Worm (Caenorhabditis elegans) whole organism, L4 larva: Measurements from ENCODE around the gene F56D1.1.

ENCODE experiments used
- F10B5.3 ChIP-seq: sonication (generic microtip); optimal IDR thresholded peaks from 2 replicates; lab custom pipeline; 2016; ENCODE audit warnings: mild to moderate bottlenecking, missing genetic modification characterization, missing compliant biosample characterization
- F37D6.2 ChIP-seq: sonication (generic microtip); optimal IDR thresholded peaks from 2 replicates; lab custom pipeline; 2016; ENCODE audit warnings: mild to moderate bottlenecking, missing genetic modification characterization, missing compliant biosample characterization
- T26A8.4 ChIP-seq: fragments of 200-800 bp; sonication (Bioruptor generic); IDR thresholded peaks from 2 replicates; pipeline ENCODE4 v1.3.6; 2022; ENCODE audit warnings: missing genetic modification characterization, missing compliant biosample characterization
- aha-1 ChIP-seq: fragments of 150-350 bp; peaks from one replicate; lab custom pipeline; 2014; ENCODE audit warnings: missing biosample characterization, missing genetic modification characterization
- arid-1 ChIP-seq: fragments of 200-800 bp; sonication (Bioruptor generic); conservative IDR thresholded peaks from 2 replicates; pipeline ENCODE4 v1.3.6; 2022; ENCODE audit warnings: missing genetic modification reagents, missing genetic modification characterization, missing compliant biosample characterization
- attf-4 ChIP-seq: sonication (generic microtip); optimal IDR thresholded peaks from 3 replicates; lab custom pipeline; 2017; ENCODE audit warnings: missing biosample characterization, missing genetic modification characterization
- ceh-20 ChIP-seq: fragments of 200-800 bp; sonication (Bioruptor generic); IDR thresholded peaks from 2 replicates; pipeline ENCODE4 v1.3.6; 2022; ENCODE audit warnings: missing genetic modification reagents, missing genetic modification characterization, missing compliant biosample characterization
- ceh-44 ChIP-seq: fragments of 200-800 bp; sonication (Bioruptor generic); IDR thresholded peaks from 2 replicates; pipeline ENCODE4 v1.3.6; 2022; ENCODE audit warnings: missing genetic modification reagents, missing genetic modification characterization, missing compliant biosample characterization
- ceh-62 ChIP-seq: sonication (generic microtip); optimal IDR thresholded peaks from 2 replicates; lab custom pipeline; 2017; ENCODE audit warnings: missing biosample characterization, missing genetic modification characterization
- ces-1 ChIP-seq: fragments of 150-350 bp; sonication (generic microtip); optimal IDR thresholded peaks from 4 replicates; lab custom pipeline; 2014; ENCODE audit warnings: missing biosample characterization, missing genetic modification reagents, missing genetic modification characterization
- daf-16 ChIP-seq, 3 experiments: sonication (generic microtip); optimal IDR thresholded peaks; 2 replicates each; lab custom pipeline; 2016 to 2017; ENCODE audit warnings: missing genetic modification characterization in 3 of 3, missing genetic modification reagents in 3 of 3, mild to moderate bottlenecking in 2 of 3, missing compliant biosample characterization in 2 of 3, missing biosample characterization in 1 of 3, moderate library complexity in 1 of 3
- dpl-1 ChIP-seq: fragments of 150-350 bp; optimal IDR thresholded peaks from 2 replicates; lab custom pipeline; 2014; ENCODE audit warnings: missing biosample characterization, missing genetic modification reagents, missing genetic modification characterization
- egl-27 ChIP-seq: sonication (generic microtip); optimal IDR thresholded peaks from 3 replicates; lab custom pipeline; 2017; ENCODE audit warnings: missing biosample characterization, missing genetic modification reagents, missing genetic modification characterization
- hlh-11 ChIP-seq: fragments of 200-800 bp; sonication (Bioruptor generic); optimal IDR thresholded peaks from 2 replicates; lab custom pipeline; 2018; ENCODE audit warnings: mild to moderate bottlenecking, missing genetic modification characterization, missing compliant biosample characterization
- hlh-30 ChIP-seq: sonication (generic microtip); optimal IDR thresholded peaks from 2 replicates; lab custom pipeline; 2017; ENCODE audit warnings: antibody characterized with exemption, mild to moderate bottlenecking, missing genetic modification characterization, missing compliant biosample characterization; ENCODE audit not compliant: insufficient read depth
- lim-7 ChIP-seq: fragments of 200-800 bp; sonication (Bioruptor generic); IDR thresholded peaks from 2 replicates; pipeline ENCODE4 v1.3.6; 2022; ENCODE audit warnings: missing genetic modification characterization, missing compliant biosample characterization
- lin-15B ChIP-seq: fragments of 150-350 bp; sonication (generic microtip); optimal IDR thresholded peaks from 3 replicates; lab custom pipeline; 2014; ENCODE audit warnings: missing biosample characterization, missing genetic modification characterization
- lin-38 ChIP-seq: fragments of 200-800 bp; sonication (Bioruptor generic); IDR thresholded peaks from 2 replicates; pipeline ENCODE4 v1.3.6; 2022; ENCODE audit warnings: missing genetic modification reagents, missing genetic modification characterization, missing compliant biosample characterization
- lin-39 ChIP-seq: fragments of 150-350 bp; optimal IDR thresholded peaks from 2 replicates; lab custom pipeline; 2014; ENCODE audit warnings: missing biosample characterization, missing genetic modification reagents, missing genetic modification characterization
- madf-5 ChIP-seq, 2 experiments: fragments of 200-800 bp; sonication (Bioruptor generic); IDR thresholded peaks; 2 replicates each; pipeline ENCODE4 v1.3.6; 2022; ENCODE audit warnings: missing compliant biosample characterization in 2 of 2, missing genetic modification characterization in 2 of 2
- mdl-1 ChIP-seq, 2 experiments: fragments of 150-350 bp in 1 of 2; sonication (generic microtip) in 1 of 2; optimal IDR thresholded peaks; 2 replicates each; lab custom pipeline; 2014 to 2017; ENCODE audit warnings: missing biosample characterization in 2 of 2, missing genetic modification characterization in 2 of 2
- mes-2 ChIP-seq: sonication (generic microtip); optimal IDR thresholded peaks from 2 replicates; lab custom pipeline; 2016; ENCODE audit warnings: missing genotype, mild to moderate bottlenecking, missing genetic modification characterization, missing compliant biosample characterization; ENCODE audit not compliant: poor library complexity, severe bottlenecking
- nhr-102 ChIP-seq: sonication (generic microtip); optimal IDR thresholded peaks from 2 replicates; lab custom pipeline; 2016; ENCODE audit warnings: mild to moderate bottlenecking, missing genetic modification characterization, moderate library complexity, missing compliant biosample characterization
- nhr-76 ChIP-seq: fragments of 150-350 bp; optimal IDR thresholded peaks from 2 replicates; lab custom pipeline; 2014; ENCODE audit warnings: missing biosample characterization, missing genetic modification characterization
- pha-4 ChIP-seq, 2 experiments: fragments of 150-350 bp in 1 of 2; fragments of 200-800 bp in 1 of 2; sonication (Bioruptor generic) in 1 of 2; IDR thresholded peaks in 1 of 2; optimal IDR thresholded peaks in 1 of 2; 2 replicates each; pipeline versions ENCODE4 v1.3.6 to Lab custom; 2014 to 2022; ENCODE audit warnings: missing genetic modification characterization in 2 of 2, missing genetic modification reagents in 2 of 2, missing biosample characterization in 1 of 2, missing compliant biosample characterization in 1 of 2
- php-3 ChIP-seq: fragments of 200-800 bp; sonication (Bioruptor generic); IDR thresholded peaks from 2 replicates; pipeline ENCODE4 v1.3.6; 2022; ENCODE audit warnings: missing genetic modification reagents, missing genetic modification characterization, missing compliant biosample characterization
- pqm-1 ChIP-seq: sonication (generic microtip); optimal IDR thresholded peaks from 2 replicates; lab custom pipeline; 2017; ENCODE audit warnings: missing biosample characterization, missing genetic modification characterization
- rbr-2 ChIP-seq: sonication (generic microtip); optimal IDR thresholded peaks from 2 replicates; lab custom pipeline; 2016; ENCODE audit warnings: missing genotype, missing genetic modification characterization, missing compliant biosample characterization
- saeg-2 ChIP-seq: fragments of 200-800 bp; sonication (Bioruptor generic); IDR thresholded peaks from 2 replicates; pipeline ENCODE4 v1.3.6; 2022; ENCODE audit warnings: missing genetic modification reagents, missing genetic modification characterization, missing compliant biosample characterization
- snpc-1.2 ChIP-seq: fragments of 200-800 bp; sonication (Bioruptor generic); IDR thresholded peaks from 2 replicates; pipeline ENCODE4 v1.3.6; 2022; ENCODE audit warnings: missing genetic modification reagents, missing genetic modification characterization, missing compliant biosample characterization

The F56D1.1 gene

DNA sequence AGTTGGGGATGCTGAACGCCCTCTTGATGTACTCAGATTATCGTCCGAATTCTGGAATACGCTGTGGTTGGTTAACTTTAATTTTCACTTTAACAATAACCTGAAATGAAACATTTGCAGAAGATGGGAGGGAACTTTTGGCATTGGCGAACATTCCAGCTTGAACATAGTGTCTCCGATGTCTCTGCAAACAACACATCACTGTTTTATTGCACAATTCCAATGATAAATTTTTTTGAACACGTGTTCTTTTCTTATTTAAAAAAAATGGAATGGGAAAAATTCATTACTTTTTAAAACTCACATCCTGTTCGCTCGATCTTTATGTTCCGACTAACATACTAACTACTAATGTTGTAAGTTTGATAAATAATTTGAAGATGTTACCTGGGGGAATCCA, 22.1 kb downstream of the F56D1.1 start, which contains the start of gene fzy-1:
Gene fzy-1, plus strand, starts transcription at position 301 of the 400 bp plus-strand sequence.
- TF ChIP-seq daf-16 (GFP tag; optimal IDR thresholded peaks at IDR 0.05; lab: Kevin White, UChicago) (no peak), daf-16 (tag; optimal IDR thresholded peaks at IDR 0.05; lab: Kevin White, UChicago) (no peak), dpl-1 (GFP tag; lab: Kevin White, UChicago) (no peak), attf-4 (no peak), mdl-1 (tag; optimal IDR thresholded peaks at IDR 0.05; lab: Kevin White, UChicago) (no peak), hlh-11 (tag; lab: Kevin White, UChicago) (no peak), ceh-44 (GFP tag; lab: Robert Waterston, UW) (no peak), egl-27 (tag; lab: Kevin White, UChicago) (no peak), saeg-2 (no peak), F37D6.2 (tag; lab: Kevin White, UChicago) (no peak), php-3 (GFP tag; lab: Robert Waterston, UW) (no peak), mes-2 (tag; lab: Kevin White, UChicago) (no peak)

DNA sequence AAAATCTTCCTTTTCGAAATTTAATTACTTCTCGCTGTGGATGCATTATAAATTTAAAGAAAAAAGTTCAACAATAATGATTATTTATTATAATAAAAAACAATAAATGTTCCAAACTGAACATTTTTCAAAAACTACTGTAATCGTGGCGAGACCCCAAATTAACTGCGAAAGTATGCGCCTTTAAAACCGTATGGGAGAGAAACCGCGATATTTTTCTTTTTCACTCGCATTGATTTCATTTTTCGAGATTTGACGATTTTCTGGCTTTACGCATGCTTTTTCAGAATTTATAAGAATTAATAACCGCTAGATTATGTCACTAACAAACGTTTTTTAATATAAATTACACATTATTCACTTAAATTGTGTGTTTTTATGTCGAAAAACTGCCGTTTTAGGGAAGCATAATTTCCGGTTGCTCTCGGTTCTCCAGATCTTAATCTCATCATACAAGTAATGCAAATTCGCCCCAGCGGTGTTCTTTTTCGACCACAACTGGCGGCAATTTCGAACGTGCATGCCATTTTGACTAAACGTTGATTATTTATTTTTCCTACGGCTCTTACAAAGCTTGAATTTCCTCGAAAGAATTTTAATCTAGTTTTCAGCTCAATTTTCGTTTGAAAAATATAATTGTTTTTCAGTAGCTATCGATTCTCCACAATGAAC, 22.7 kb downstream of the F56D1.1 start, which contains the start of gene F12A10.8:
Gene F12A10.8, minus strand, starts transcription at position 79 of the 672 bp plus-strand sequence.
- TF ChIP-seq lin-38 (GFP tag; lab: Robert Waterston, UW) (peak; percentile 64), lin-39 (tag; lab: Kevin White, UChicago) (no peak), ceh-20 (GFP tag; lab: Robert Waterston, UW) (no peak), F10B5.3 (no peak), ceh-62 (tag; lab: Kevin White, UChicago) (no peak), dpl-1 (GFP tag; lab: Kevin White, UChicago) (peak; percentile 71), nhr-76 (tag; lab: Kevin White, UChicago) (no peak), hlh-11 (tag; lab: Kevin White, UChicago) (no peak), madf-5 (GFP tag; IDR thresholded peaks at IDR 0.05; lab: Robert Waterston, UW) (no peak), aha-1 (tag; lab: Kevin White, UChicago) (peak; percentile 79), lim-7 (no peak), nhr-102 (tag; lab: Kevin White, UChicago) (no peak), rbr-2 (tag; lab: Kevin White, UChicago) (no peak), ces-1 (GFP tag; lab: Kevin White, UChicago) (peak; percentile 35), snpc-1.2 (GFP tag; lab: Robert Waterston, UW) (no peak), hlh-30 (tag; lab: Kevin White, UChicago) (peak; percentile 31), T26A8.4 (GFP tag; lab: Robert Waterston, UW) (no peak), pha-4 (GFP tag; IDR thresholded peaks at IDR 0.05; lab: Robert Waterston, UW) (no peak), pha-4 (tag; optimal IDR thresholded peaks at IDR 0.05; lab: Kevin White, UChicago) (no peak)

DNA sequence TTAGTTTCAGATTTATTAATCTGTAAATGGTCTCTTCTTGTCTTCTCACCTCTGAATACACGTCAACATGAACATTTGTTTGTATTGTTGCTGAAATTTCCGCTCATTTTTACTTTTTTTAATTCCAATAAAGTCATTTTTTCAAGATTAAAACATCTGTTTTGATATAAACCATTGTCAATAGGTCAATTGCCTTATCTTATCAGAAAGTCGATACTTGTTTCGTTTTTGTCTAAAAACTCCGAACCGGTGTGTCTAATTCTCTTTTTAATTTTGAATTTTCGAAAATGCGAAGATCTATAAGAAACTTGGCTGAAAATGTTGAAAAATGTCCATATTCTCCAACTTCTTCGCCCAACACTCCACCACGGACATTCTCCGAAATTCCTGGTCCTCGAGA, 25.3 kb downstream of the F56D1.1 start, which contains the start of gene cyp-44A1:
Gene cyp-44A1, plus strand, starts transcription at position 285 of the 400 bp plus-strand sequence.
- TF ChIP-seq lin-15B (tag; lab: Kevin White, UChicago) (no peak), pqm-1 (tag; lab: Kevin White, UChicago) (peak; percentile 3), daf-16 (GFP tag; optimal IDR thresholded peaks at IDR 0.05; lab: Kevin White, UChicago) (no peak), daf-16 (tag; optimal IDR thresholded peaks at IDR 0.05; lab: Kevin White, UChicago) (peak; percentile 78)

DNA sequence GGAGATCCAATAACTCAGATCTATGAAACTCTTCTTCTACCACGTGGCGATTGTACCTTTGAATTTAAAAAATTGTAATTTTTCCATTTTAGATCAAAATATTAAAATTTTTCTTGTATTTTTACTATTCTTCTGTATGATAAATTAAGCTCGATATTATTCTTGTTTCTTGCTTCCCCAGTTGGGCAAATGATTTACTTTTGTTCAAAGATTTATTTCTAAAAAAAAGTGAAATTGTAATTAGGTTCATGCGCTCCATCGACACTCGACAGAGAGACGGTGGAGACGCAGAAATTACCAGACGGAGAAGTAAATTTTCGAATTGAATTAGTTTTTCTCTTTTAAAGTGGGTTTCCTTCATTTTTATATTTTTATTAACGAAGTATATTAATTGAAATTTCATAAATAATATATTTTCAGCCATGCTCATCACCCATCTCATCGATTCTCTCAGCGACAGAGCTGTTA, 27.4 kb downstream of the F56D1.1 start, which contains the start of gene npp-24:
Gene npp-24, plus strand, starts transcription at position 51 of the 468 bp plus-strand sequence.
- TF ChIP-seq arid-1 (GFP tag; lab: Robert Waterston, UW) (no peak), mes-2 (tag; lab: Kevin White, UChicago) (peak; percentile 42)
- TF ChIP-seq, all 104 proteins: peak for 1
